Worm (Caenorhabditis elegans) whole organism, young adult: ENCODE data around the gene R05D3.9.
A peak's percentile ranks its signal among the peaks of the same experiment; 100 is the strongest.

ENCODE experiments used
- B0019.2 ChIP-seq: fragments of 200-800 bp; sonication (Bioruptor generic); conservative IDR thresholded peaks from 2 replicates; pipeline ENCODE4 v1.3.6; 2022; ENCODE audit warnings: missing genetic modification reagents, missing genetic modification characterization, missing compliant biosample characterization
- B0336.3 ChIP-seq: fragments of 200-800 bp; sonication (Bioruptor generic); IDR thresholded peaks from 2 replicates; pipeline ENCODE4 v1.3.6; 2022; ENCODE audit warnings: missing genetic modification characterization, missing compliant biosample characterization
- C17E4.6 ChIP-seq: fragments of 200-800 bp; sonication (Bioruptor generic); IDR thresholded peaks from 2 replicates; pipeline ENCODE4 v1.3.6; 2022; ENCODE audit warnings: missing genetic modification reagents, missing genetic modification characterization, missing compliant biosample characterization
- F23B12.7 ChIP-seq: sonication (generic microtip); optimal IDR thresholded peaks from 2 replicates; lab custom pipeline; 2017; ENCODE audit warnings: missing genetic modification characterization, mild to moderate bottlenecking, missing compliant biosample characterization, antibody characterized with exemption, moderate library complexity; ENCODE audit not compliant: insufficient read depth
- F39B2.1 ChIP-seq: fragments of 200-800 bp; sonication (Bioruptor generic); IDR thresholded peaks from 2 replicates; pipeline ENCODE4 v1.3.6; 2022; ENCODE audit warnings: missing genetic modification reagents, missing genetic modification characterization, missing compliant biosample characterization
- F57C9.4 ChIP-seq: sonication (generic microtip); optimal IDR thresholded peaks from 2 replicates; lab custom pipeline; 2017; ENCODE audit warnings: mild to moderate bottlenecking, missing genetic modification characterization, missing compliant biosample characterization
- K12H6.12 ChIP-seq: fragments of 200-800 bp; sonication (Bioruptor generic); optimal IDR thresholded peaks from 2 replicates; lab custom pipeline; 2018; ENCODE audit warnings: mild to moderate bottlenecking, missing genetic modification characterization, missing compliant biosample characterization
- Y67H2A.10 ChIP-seq: fragments of 200-800 bp; sonication (Bioruptor generic); conservative IDR thresholded peaks from 2 replicates; pipeline ENCODE4 v1.3.6; 2022; ENCODE audit warnings: missing genetic modification reagents, missing genetic modification characterization, missing compliant biosample characterization
- Y95B8A.8 ChIP-seq: fragments of 200-800 bp; sonication (Bioruptor generic); IDR thresholded peaks from 2 replicates; pipeline ENCODE4 v1.3.6; 2022; ENCODE audit warnings: missing genetic modification reagents, missing genetic modification characterization, missing compliant biosample characterization
- ZK185.1 ChIP-seq: sonication (generic microtip); optimal IDR thresholded peaks from 2 replicates; lab custom pipeline; 2016; ENCODE audit warnings: mild to moderate bottlenecking, missing genetic modification characterization, missing compliant biosample characterization; ENCODE audit not compliant: poor library complexity, severe bottlenecking
- aptf-2 ChIP-seq: fragments of 200-800 bp; sonication (Bioruptor generic); conservative IDR thresholded peaks from 2 replicates; pipeline ENCODE4 v1.3.6; 2022; ENCODE audit warnings: missing genetic modification reagents, missing genetic modification characterization, missing compliant biosample characterization
- attf-5 ChIP-seq: fragments of 200-800 bp; sonication (Bioruptor generic); optimal IDR thresholded peaks from 2 replicates; lab custom pipeline; 2018; ENCODE audit warnings: mild to moderate bottlenecking, missing genetic modification characterization, missing compliant biosample characterization
- ceh-100 ChIP-seq: fragments of 200-800 bp; sonication (Bioruptor generic); IDR thresholded peaks from 2 replicates; pipeline ENCODE4 v1.3.6; 2022; ENCODE audit warnings: missing genetic modification reagents, missing genetic modification characterization, missing compliant biosample characterization
- ceh-40 ChIP-seq: fragments of 200-800 bp; sonication (Bioruptor generic); IDR thresholded peaks from 2 replicates; pipeline ENCODE4 v1.3.6; 2022; ENCODE audit warnings: missing genetic modification characterization, missing compliant biosample characterization
- ceh-58 ChIP-seq: fragments of 200-800 bp; sonication (Bioruptor generic); IDR thresholded peaks from 2 replicates; pipeline ENCODE4 v1.3.6; 2022; ENCODE audit warnings: missing genetic modification characterization, missing compliant biosample characterization
- dpff-1 ChIP-seq: sonication (generic microtip); optimal IDR thresholded peaks from 2 replicates; lab custom pipeline; 2017; ENCODE audit warnings: mild to moderate bottlenecking, missing genetic modification characterization, missing compliant biosample characterization
- egl-18 ChIP-seq: fragments of 200-800 bp; sonication (Bioruptor generic); IDR thresholded peaks from 2 replicates; pipeline ENCODE4 v1.3.6; 2022; ENCODE audit warnings: missing genetic modification reagents, missing genetic modification characterization, missing compliant biosample characterization
- egl-44 ChIP-seq: fragments of 200-800 bp; sonication (Bioruptor generic); IDR thresholded peaks from 2 replicates; pipeline ENCODE4 v1.3.6; 2022; ENCODE audit warnings: missing genetic modification reagents, missing genetic modification characterization, missing compliant biosample characterization
- ets-4 ChIP-seq: fragments of 200-800 bp; sonication (Bioruptor generic); optimal IDR thresholded peaks from 2 replicates; lab custom pipeline; 2018; ENCODE audit warnings: mild to moderate bottlenecking, missing genetic modification characterization, missing compliant biosample characterization
- hlh-12 ChIP-seq: sonication (generic microtip); optimal IDR thresholded peaks from 2 replicates; lab custom pipeline; 2016; ENCODE audit warnings: missing genetic modification characterization, missing compliant biosample characterization
- hmg-1.2 ChIP-seq: fragments of 200-800 bp; sonication (Bioruptor generic); IDR thresholded peaks from 2 replicates; pipeline ENCODE4 v1.3.6; 2022; ENCODE audit warnings: missing genetic modification reagents, missing genetic modification characterization, missing compliant biosample characterization
- hrde-1 ChIP-seq: sonication (generic microtip); optimal IDR thresholded peaks from 2 replicates; lab custom pipeline; 2016; ENCODE audit warnings: missing genetic modification characterization, mild to moderate bottlenecking, missing compliant biosample characterization, moderate library complexity, missing genotype, missing genetic modification reagents, borderline replicate concordance
- let-607 ChIP-seq, 2 experiments: fragments of 200-800 bp in 1 of 2; sonication (Bioruptor generic) in 1 of 2; sonication (generic microtip) in 1 of 2; optimal IDR thresholded peaks; 2 replicates each; lab custom pipeline; 2016 to 2018; ENCODE audit warnings: mild to moderate bottlenecking in 2 of 2, missing compliant biosample characterization in 2 of 2, missing genetic modification characterization in 2 of 2, moderate library complexity in 2 of 2, missing genotype in 1 of 2
- lin-26 ChIP-seq: fragments of 200-800 bp; sonication (Bioruptor generic); IDR thresholded peaks from 2 replicates; pipeline ENCODE4 v1.3.6; 2022; ENCODE audit warnings: missing genetic modification reagents, missing genetic modification characterization, missing compliant biosample characterization
- lin-54 ChIP-seq: fragments of 200-800 bp; sonication (Bioruptor generic); optimal IDR thresholded peaks from 2 replicates; lab custom pipeline; 2018; ENCODE audit warnings: mild to moderate bottlenecking, missing genetic modification characterization, missing compliant biosample characterization
- lir-1 ChIP-seq: fragments of 200-800 bp; sonication (Bioruptor generic); conservative IDR thresholded peaks from 2 replicates; pipeline ENCODE4 v1.3.6; 2022; ENCODE audit warnings: missing genetic modification reagents, missing genetic modification characterization, missing compliant biosample characterization
- madf-10 ChIP-seq: sonication (generic microtip); optimal IDR thresholded peaks from 2 replicates; lab custom pipeline; 2016; ENCODE audit warnings: mild to moderate bottlenecking, missing genetic modification characterization, missing compliant biosample characterization
- madf-3 ChIP-seq: fragments of 200-800 bp; sonication (Bioruptor generic); IDR thresholded peaks from 2 replicates; pipeline ENCODE4 v1.3.6; 2022; ENCODE audit warnings: missing genetic modification reagents, missing genetic modification characterization, missing compliant biosample characterization
- mel-28 ChIP-seq: sonication (generic microtip); optimal IDR thresholded peaks from 2 replicates; lab custom pipeline; 2016; ENCODE audit warnings: borderline replicate concordance, mild to moderate bottlenecking, missing genetic modification characterization, missing compliant biosample characterization
- nfya-2 ChIP-seq: fragments of 200-800 bp; sonication (Bioruptor generic); IDR thresholded peaks from 2 replicates; pipeline ENCODE4 v1.3.6; 2022; ENCODE audit warnings: missing genetic modification reagents, missing genetic modification characterization, missing compliant biosample characterization
- nhr-120 ChIP-seq: fragments of 200-800 bp; sonication (Bioruptor generic); IDR thresholded peaks from 2 replicates; pipeline ENCODE4 v1.3.6; 2022; ENCODE audit warnings: missing genetic modification characterization, missing compliant biosample characterization
- pbrm-1 ChIP-seq: fragments of 200-800 bp; sonication (Bioruptor generic); IDR thresholded peaks from 2 replicates; pipeline ENCODE4 v1.3.6; 2022; ENCODE audit warnings: missing genetic modification reagents, missing genetic modification characterization, missing compliant biosample characterization
- rec-8 ChIP-seq, 2 experiments: sonication (generic microtip); optimal IDR thresholded peaks; 2 replicates each; lab custom pipeline; 2016; ENCODE audit warnings: mild to moderate bottlenecking in 2 of 2, missing genetic modification characterization in 2 of 2, missing genetic modification reagents in 2 of 2, missing genotype in 2 of 2, missing biosample characterization in 1 of 2, missing compliant biosample characterization in 1 of 2, moderate library complexity in 1 of 2
- snpc-1.1 ChIP-seq: sonication (generic microtip); optimal IDR thresholded peaks from 2 replicates; lab custom pipeline; 2017; ENCODE audit warnings: missing genetic modification characterization, mild to moderate bottlenecking, missing compliant biosample characterization, antibody characterized with exemption, moderate library complexity, missing genotype, missing genetic modification reagents; ENCODE audit not compliant: insufficient read depth
- snpc-1.3 ChIP-seq: sonication (generic microtip); optimal IDR thresholded peaks from 2 replicates; lab custom pipeline; 2017; ENCODE audit warnings: missing genetic modification characterization, mild to moderate bottlenecking, missing compliant biosample characterization, antibody characterized with exemption, moderate library complexity, missing genotype, missing genetic modification reagents; ENCODE audit not compliant: insufficient read depth
- tbp1 ChIP-seq: fragments of 200-800 bp; sonication (Bioruptor generic); optimal IDR thresholded peaks from 2 replicates; lab custom pipeline; 2018; ENCODE audit warnings: mild to moderate bottlenecking, missing genetic modification characterization, missing compliant biosample characterization
- tlf-1 ChIP-seq: fragments of 200-800 bp; sonication (Bioruptor generic); optimal IDR thresholded peaks from 2 replicates; lab custom pipeline; 2018; ENCODE audit warnings: mild to moderate bottlenecking, missing genetic modification characterization, missing compliant biosample characterization
- unc-130 ChIP-seq: sonication (generic microtip); optimal IDR thresholded peaks from 2 replicates; lab custom pipeline; 2016; ENCODE audit warnings: missing genetic modification reagents, missing genetic modification characterization, missing compliant biosample characterization
- unc-62 ChIP-seq: fragments of 150-350 bp; optimal IDR thresholded peaks from 2 replicates; lab custom pipeline; 2014; ENCODE audit warnings: missing biosample characterization, missing genetic modification reagents, missing genetic modification characterization
- xnd-1 ChIP-seq: sonication (generic microtip); optimal IDR thresholded peaks from 2 replicates; lab custom pipeline; 2016; ENCODE audit warnings: missing genotype, missing genetic modification reagents, missing genetic modification characterization, missing compliant biosample characterization
- zim-3 ChIP-seq: sonication (generic microtip); optimal IDR thresholded peaks from 2 replicates; lab custom pipeline; 2017; ENCODE audit warnings: mild to moderate bottlenecking, missing genetic modification characterization, moderate library complexity, missing compliant biosample characterization
- ztf-18 ChIP-seq: sonication (generic microtip); optimal IDR thresholded peaks from 2 replicates; lab custom pipeline; 2016; ENCODE audit warnings: missing genotype, mild to moderate bottlenecking, missing genetic modification characterization, missing compliant biosample characterization
- ztf-22 ChIP-seq: fragments of 200-800 bp; sonication (Bioruptor generic); optimal IDR thresholded peaks from 2 replicates; lab custom pipeline; 2018; ENCODE audit warnings: mild to moderate bottlenecking, missing genetic modification characterization, moderate library complexity, missing compliant biosample characterization
- ztf-25 ChIP-seq: fragments of 200-800 bp; sonication (Bioruptor generic); IDR thresholded peaks from 2 replicates; pipeline ENCODE4 v1.3.6; 2022; ENCODE audit warnings: missing genetic modification reagents, missing genetic modification characterization, missing compliant biosample characterization
- ztf-28 ChIP-seq: fragments of 200-800 bp; sonication (Bioruptor generic); IDR thresholded peaks from 2 replicates; pipeline ENCODE4 v1.3.6; 2022; ENCODE audit warnings: missing genetic modification reagents, missing genetic modification characterization, missing compliant biosample characterization
- ztf-3 ChIP-seq: fragments of 200-800 bp; sonication (Bioruptor generic); optimal IDR thresholded peaks from 2 replicates; lab custom pipeline; 2018; ENCODE audit warnings: mild to moderate bottlenecking, missing genetic modification characterization, missing compliant biosample characterization
- ztf-6 ChIP-seq: fragments of 200-800 bp; sonication (Bioruptor generic); IDR thresholded peaks from 2 replicates; pipeline ENCODE4 v1.3.6; 2022; ENCODE audit warnings: missing genetic modification reagents, missing genetic modification characterization, missing compliant biosample characterization

The R05D3.9 gene

DNA sequence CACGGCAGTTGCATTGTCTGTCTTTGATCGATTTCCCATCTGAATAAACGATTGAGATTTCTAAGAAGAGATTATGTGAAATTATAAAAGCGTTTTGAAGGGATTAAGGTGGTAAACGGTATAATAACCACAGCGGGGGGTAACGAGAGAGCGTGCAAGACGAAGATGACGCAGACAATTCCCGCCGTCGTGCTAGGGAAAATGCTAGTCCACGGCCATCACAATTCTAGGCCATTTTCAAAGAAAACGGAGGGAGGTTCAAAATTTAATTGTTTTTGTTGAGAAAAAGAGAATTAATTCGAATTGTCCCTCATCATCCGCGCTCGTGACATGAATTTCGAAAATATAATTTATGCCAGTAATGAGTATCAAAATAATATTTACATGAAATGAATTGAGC is 49.4 kb downstream of the R05D3.9 start, which contains the start of gene F10E9.11:
Gene F10E9.11 (minus strand): TSS at position 161 of the 400 bp plus-strand sequence.
- peak in 1 of 2 experiments; percentile 66 for TF ChIP-seq rec-8 (tag; optimal IDR thresholded peaks at IDR 0.05; lab: Kevin White, UChicago)
- no peak for TF ChIP-seq ztf-22 (GFP tag; lab: Kevin White, UChicago)
- no peak for TF ChIP-seq hrde-1 (tag; lab: Kevin White, UChicago)
- TF ChIP-seq ztf-6 (GFP tag; lab: Robert Waterston, UW), result peak; percentile 72; the same call in 1 of the 2 replicates
- TF ChIP-seq egl-18, result no peak
- 0 out of 2 replicates have a peak, but pooled peaks have one; percentile 55 for TF ChIP-seq ztf-25 (GFP tag; lab: Robert Waterston, UW)
- peak; percentile 45 for TF ChIP-seq snpc-1.1 (tag; lab: Kevin White, UChicago)
- TF ChIP-seq unc-62 (GFP tag; lab: Kevin White, UChicago), result no peak
- peak; percentile 78 for TF ChIP-seq pbrm-1 (GFP tag; lab: Robert Waterston, UW)
- no peak for TF ChIP-seq ceh-58 (GFP tag; lab: Robert Waterston, UW)
- 0 out of 2 replicates have a peak, but pooled peaks have one; percentile 37 for TF ChIP-seq C17E4.6 (GFP tag; lab: Robert Waterston, UW)
- TF ChIP-seq xnd-1 (tag; lab: Kevin White, UChicago), result peak; percentile 32
- peak; percentile 74 for TF ChIP-seq B0019.2 (GFP tag; lab: Robert Waterston, UW)
- TF ChIP-seq hlh-12 (tag; lab: Kevin White, UChicago), result no peak
- peak; percentile 57 for TF ChIP-seq tbp1 (GFP tag; lab: Kevin White, UChicago)
- no peak for TF ChIP-seq ets-4 (GFP tag; lab: Kevin White, UChicago)
- no peak for TF ChIP-seq egl-44 (GFP tag; lab: Robert Waterston, UW)
- TF ChIP-seq ztf-3, result no peak
- peak; percentile 57 for TF ChIP-seq K12H6.12 (tag; lab: Kevin White, UChicago)
- peak; percentile 39 for TF ChIP-seq F23B12.7 (tag; lab: Kevin White, UChicago)
- TF ChIP-seq nfya-2 (GFP tag; lab: Robert Waterston, UW), result no peak
- TF ChIP-seq aptf-2 (GFP tag; lab: Robert Waterston, UW), result 0 out of 2 replicates have a peak, but pooled peaks have one; percentile 37
- peak; percentile 85; the same call in 1 of the 2 replicates for TF ChIP-seq madf-3 (GFP tag; lab: Robert Waterston, UW)
- peak; percentile 96 for TF ChIP-seq hmg-1.2 (GFP tag; lab: Robert Waterston, UW)
- no peak; the same call in 1 of the 2 replicates for TF ChIP-seq Y67H2A.10
- no peak for TF ChIP-seq nhr-120
- TF ChIP-seq ceh-40 (GFP tag; lab: Robert Waterston, UW), result 0 out of 2 replicates have a peak, but pooled peaks have one; percentile 43
- no peak for TF ChIP-seq lin-26 (GFP tag; lab: Robert Waterston, UW)
- peak; percentile 28 for TF ChIP-seq tlf-1 (GFP tag; lab: Kevin White, UChicago)
- TF ChIP-seq let-607 (tag; optimal IDR thresholded peaks at IDR 0.05; lab: Kevin White, UChicago), result peak in 1 of 2 experiments; percentile 33
- peak; percentile 56; the same call in 1 of the 2 replicates for TF ChIP-seq ceh-100 (GFP tag; lab: Robert Waterston, UW)
- no peak for TF ChIP-seq F39B2.1 (GFP tag; lab: Robert Waterston, UW)
- no peak for TF ChIP-seq dpff-1 (tag; lab: Kevin White, UChicago)
- peak; percentile 58; the same call in 1 of the 2 replicates for TF ChIP-seq Y95B8A.8
- TF ChIP-seq ZK185.1 (tag; lab: Kevin White, UChicago), result peak; percentile 88
- TF ChIP-seq snpc-1.3 (tag; lab: Kevin White, UChicago), result peak; percentile 43
- no peak for TF ChIP-seq zim-3 (tag; lab: Kevin White, UChicago)
- TF ChIP-seq unc-130 (GFP tag; lab: Kevin White, UChicago), result peak; percentile 89
- peak; percentile 94 for TF ChIP-seq lin-54
- peak; percentile 67 for TF ChIP-seq attf-5
- TF ChIP-seq madf-10 (tag; lab: Kevin White, UChicago), result peak; percentile 66
- no peak for TF ChIP-seq ztf-28 (GFP tag; lab: Robert Waterston, UW)
- TF ChIP-seq lir-1 (GFP tag; lab: Robert Waterston, UW), result peak; percentile 82
- TF ChIP-seq B0336.3, result no peak
- no peak for TF ChIP-seq mel-28
- peak; percentile 39 for TF ChIP-seq ztf-18 (tag; lab: Kevin White, UChicago)
- no peak for TF ChIP-seq F57C9.4 (tag; lab: Kevin White, UChicago)
